Worm (Caenorhabditis elegans) whole organism, L4/young adult: ENCODE results near the gene C44C10.11.

Source experiments
- W03F9.2 ChIP-seq: fragments of 150-350 bp; optimal IDR thresholded peaks from 2 replicates; lab custom pipeline; 2014; ENCODE audit warnings: missing biosample characterization, missing genetic modification characterization
- him-1 ChIP-seq: sonication (generic microtip); optimal IDR thresholded peaks from 2 replicates; lab custom pipeline; 2016; ENCODE audit warnings: missing genotype, missing genetic modification reagents, missing genetic modification characterization, missing compliant biosample characterization

- TF ChIP-seq him-1 (no peak), W03F9.2 (tag; lab: Kevin White, UChicago) (no peak)
These were observed 51.8 kb downstream of the C44C10.11 start, which contains the start of gene T04F8.3 for ce11 chrX:11658331-11658730.
